Fruit fly (Drosophila melanogaster) whole organism, prepupa: ENCODE measurements around the gene CG6287.

ENCODE experiments used
- Blimp-1 ChIP-seq: fragments of 200-800 bp; sonication (Bioruptor generic); optimal IDR thresholded peaks from 3 replicates; lab custom pipeline; 2017; ENCODE audit warnings: missing biosample characterization, missing genetic modification characterization, mild to moderate bottlenecking, moderate library complexity, missing genetic modification reagents
- CG10631 ChIP-seq: fragments of 200-800 bp; sonication (Bioruptor generic); optimal IDR thresholded peaks from 2 replicates; lab custom pipeline; 2016; ENCODE audit warnings: missing biosample characterization, missing genetic modification characterization
- CG1621 ChIP-seq: fragments of 200-800 bp; sonication (Bioruptor generic); optimal IDR thresholded peaks from 3 replicates; lab custom pipeline; 2018; ENCODE audit warnings: missing biosample characterization, mild to moderate bottlenecking, missing genetic modification characterization
- CG34406 ChIP-seq: fragments of 200-800 bp; sonication (Bioruptor generic); optimal IDR thresholded peaks from 3 replicates; lab custom pipeline; 2016; ENCODE audit warnings: missing biosample characterization, missing genetic modification characterization
- CG4318 ChIP-seq: fragments of 200-800 bp; sonication (Bioruptor generic); optimal IDR thresholded peaks from 3 replicates; lab custom pipeline; 2017; ENCODE audit warnings: missing biosample characterization, mild to moderate bottlenecking, missing genetic modification characterization
- CG6276 ChIP-seq: fragments of 200-800 bp; sonication (Bioruptor generic); optimal IDR thresholded peaks from 2 replicates; lab custom pipeline; 2017; ENCODE audit warnings: missing biosample characterization, mild to moderate bottlenecking, missing genetic modification characterization
- CG8319 ChIP-seq: fragments of 200-800 bp; sonication (Bioruptor generic); optimal IDR thresholded peaks from 3 replicates; lab custom pipeline; 2016; ENCODE audit warnings: missing biosample characterization, missing genetic modification characterization
- Eip93F ChIP-seq: fragments of 200-800 bp; sonication (Bioruptor generic); optimal IDR thresholded peaks from 2 replicates; lab custom pipeline; 2016; ENCODE audit warnings: missing biosample characterization, mild to moderate bottlenecking, missing genetic modification characterization
- Gug ChIP-seq: fragments of 200-800 bp; sonication (Bioruptor generic); IDR thresholded peaks from 2 replicates; pipeline ENCODE4 v1.3.6; 2022; ENCODE audit warnings: missing biosample characterization, missing genetic modification characterization
- Hr4 ChIP-seq: fragments of 200-800 bp; sonication (Bioruptor generic); optimal IDR thresholded peaks from 3 replicates; lab custom pipeline; 2016; ENCODE audit warnings: missing biosample characterization, missing genetic modification characterization
- Met ChIP-seq: fragments of 200-800 bp; sonication (Bioruptor generic); optimal IDR thresholded peaks from 3 replicates; lab custom pipeline; 2016; ENCODE audit warnings: missing biosample characterization, missing genetic modification characterization
- Sox102F ChIP-seq: fragments of 200-800 bp; sonication (Bioruptor generic); optimal IDR thresholded peaks from 2 replicates; lab custom pipeline; 2016; ENCODE audit warnings: missing biosample characterization, mild to moderate bottlenecking, missing genetic modification characterization
- Sox14 ChIP-seq: fragments of 200-800 bp; sonication (Bioruptor generic); optimal IDR thresholded peaks from 3 replicates; lab custom pipeline; 2016; ENCODE audit warnings: missing biosample characterization, missing genetic modification characterization
- acj6 ChIP-seq: fragments of 200-800 bp; sonication (Bioruptor generic); optimal IDR thresholded peaks from 3 replicates; lab custom pipeline; 2016; ENCODE audit warnings: missing biosample characterization, missing genetic modification characterization
- esn ChIP-seq: fragments of 200-800 bp; sonication (Bioruptor generic); optimal IDR thresholded peaks from 2 replicates; lab custom pipeline; 2016; ENCODE audit warnings: missing biosample characterization, mild to moderate bottlenecking, missing genetic modification characterization, moderate library complexity
- fd59A ChIP-seq: fragments of 200-800 bp; sonication (Bioruptor generic); optimal IDR thresholded peaks from 2 replicates; lab custom pipeline; 2017; ENCODE audit warnings: missing biosample characterization, mild to moderate bottlenecking, missing genetic modification characterization, missing genetic modification reagents
- net ChIP-seq: fragments of 200-800 bp; sonication (Bioruptor generic); optimal IDR thresholded peaks from 3 replicates; lab custom pipeline; 2016; ENCODE audit warnings: missing biosample characterization, missing genetic modification characterization
- svp ChIP-seq: fragments of 200-800 bp; sonication (Bioruptor generic); peaks from one replicate; lab custom pipeline; 2016; ENCODE audit warnings: missing biosample characterization, missing genetic modification characterization

The CG6287 gene

DNA sequence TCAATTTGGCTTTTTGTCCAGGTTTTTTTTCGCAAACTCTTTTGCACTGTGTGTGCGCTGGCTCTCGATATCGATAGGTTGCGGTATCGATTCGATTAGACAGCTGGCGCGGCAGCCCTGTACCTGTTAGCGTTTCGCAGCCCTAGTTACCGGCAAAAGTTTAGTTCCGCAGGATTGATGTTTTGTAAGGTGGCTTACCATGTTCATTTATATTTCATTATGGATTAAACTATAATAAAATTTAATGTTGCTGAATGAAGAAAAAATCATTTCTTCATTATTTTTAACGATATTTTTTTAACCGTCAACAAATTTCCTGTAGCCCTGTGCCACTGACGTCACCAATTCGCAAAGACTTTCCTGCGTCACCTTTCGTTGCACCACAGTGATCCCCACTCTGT lies 49.0 kb downstream of the CG6287 start, which contains the start of gene Reps (continued):
- peak; percentile 98 for TF ChIP-seq Sox14 (GFP tag; lab: Kevin White, UChicago)
- peak; percentile 94 for TF ChIP-seq Eip93F (GFP tag; lab: Kevin White, UChicago)
- peak; percentile 97 for TF ChIP-seq CG34406 (GFP tag; lab: Kevin White, UChicago)
- TF ChIP-seq net (GFP tag; lab: Kevin White, UChicago): peak; percentile 96
- peak; percentile 98 for TF ChIP-seq esn (GFP tag; lab: Kevin White, UChicago)
- TF ChIP-seq Sox102F (GFP tag; lab: Kevin White, UChicago): peak; percentile 96
- peak; percentile 98 for TF ChIP-seq Hr4 (GFP tag; lab: Kevin White, UChicago)
- TF ChIP-seq CG10631: peak; percentile 99
- TF ChIP-seq CG1621: peak; percentile 97
- TF ChIP-seq CG4318 (GFP tag; lab: Kevin White, UChicago): peak; percentile 96
- peak; percentile 90 for TF ChIP-seq Blimp-1
- peak; percentile 98 for TF ChIP-seq Met
- TF ChIP-seq CG8319 (GFP tag; lab: Kevin White, UChicago): peak; percentile 96
- peak; percentile 97 for TF ChIP-seq fd59A
- TF ChIP-seq Gug (GFP tag; lab: Robert Waterston, UW): peak; percentile 99
- TF ChIP-seq CG6276 (GFP tag; lab: Kevin White, UChicago): peak; percentile 95
- TF ChIP-seq acj6 (GFP tag; lab: Kevin White, UChicago): peak; percentile 99
- TF ChIP-seq, all 60 proteins: peak for 60

DNA sequence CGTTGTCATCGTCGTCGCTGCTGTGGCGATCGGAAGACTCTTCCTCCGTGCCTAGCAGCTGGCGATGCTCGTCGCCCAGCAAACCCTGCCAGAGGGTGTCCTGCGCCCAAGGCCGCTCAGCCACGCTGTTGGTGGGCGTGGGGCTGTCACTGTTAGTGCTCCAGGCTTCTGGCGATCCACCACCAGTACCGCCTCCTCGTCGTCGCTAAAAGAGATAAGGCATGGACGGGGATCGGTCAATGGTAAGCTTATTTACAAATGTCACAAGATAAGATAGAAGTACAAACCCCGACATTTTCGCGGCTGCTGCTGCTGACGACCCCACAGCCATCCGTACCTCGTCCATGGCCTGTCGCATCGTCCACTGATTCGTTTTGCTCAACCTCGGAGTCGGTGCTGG lies 50.2 kb downstream of the CG6287 start:
- TF ChIP-seq esn (GFP tag; lab: Kevin White, UChicago): no peak
- peak; percentile 94 for TF ChIP-seq svp
- TF ChIP-seq, all 60 proteins: peak for 1
